Worm (Caenorhabditis elegans): ENCODE results near the gene K02A6.4.

ce11 chrX:8235994-8236393, 17.4 kb upstream of the K02A6.4 start, which contains the start of gene M60.4:
- TF ChIP-seq hmg-4 (GFP tag; optimal IDR thresholded peaks at IDR 0.05) (no peak), hnd-1 (tag; optimal IDR thresholded peaks at IDR 0.05) (no peak), tra-4 (tag; optimal IDR thresholded peaks at IDR 0.05) (no peak), B0310.2 (tag; optimal IDR thresholded peaks at IDR 0.05) (no peak), flt-1 (GFP tag; IDR thresholded peaks at IDR 0.05) (no peak), pes-1 (GFP tag; IDR thresholded peaks at IDR 0.05) (no peak), F13C5.2 (tag; optimal IDR thresholded peaks at IDR 0.05) (no peak), aly-1 (tag; optimal IDR thresholded peaks at IDR 0.05) (no peak), ama-1 (optimal IDR thresholded peaks at IDR 0.05) (no peak), hmbx-1 (tag; optimal IDR thresholded peaks at IDR 0.05) (no peak), sea-1 (GFP tag; conservative IDR thresholded peaks at IDR 0.05) (no peak), ceh-36 (tag; optimal IDR thresholded peaks at IDR 0.05) (no peak)
